Worm (Caenorhabditis elegans): ENCODE results near the gene Y37D8A.16.

The Y37D8A.16 gene

DNA sequence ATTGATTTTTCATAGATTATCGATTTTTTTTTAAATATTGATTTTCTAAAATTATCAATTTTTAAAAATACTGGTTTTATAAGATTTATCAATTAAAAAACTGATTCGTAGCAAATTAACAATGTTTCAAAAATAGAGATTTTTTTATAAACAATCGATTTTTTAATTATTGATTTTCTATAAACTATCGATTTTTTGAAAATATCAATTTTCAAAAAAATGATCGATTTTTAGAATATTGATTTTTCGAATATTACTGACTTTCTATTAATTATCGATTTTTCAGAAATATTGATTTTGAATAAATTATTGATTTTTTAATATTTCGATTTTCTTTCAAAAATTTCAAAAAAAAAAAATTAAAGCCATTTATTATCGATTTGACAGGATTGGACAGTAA is 34.1 kb upstream of the Y37D8A.16 start:
- no peak for TF ChIP-seq tbx-7 (tag; optimal IDR thresholded peaks at IDR 0.05)
- TF ChIP-seq tbx-2 (tag; optimal IDR thresholded peaks at IDR 0.05) = no peak
- TF ChIP-seq T23F11.4 (GFP tag; optimal IDR thresholded peaks at IDR 0.05) = no peak
- no peak for TF ChIP-seq pag-3 (tag; optimal IDR thresholded peaks at IDR 0.05; ENCODE audit: borderline replicate concordance)
- TF ChIP-seq ceh-9 (tag; optimal IDR thresholded peaks at IDR 0.05) = no peak
- no peak for TF ChIP-seq elt-2 (tag; optimal IDR thresholded peaks at IDR 0.05)
- no peak for TF ChIP-seq ceh-19 (GFP tag; optimal IDR thresholded peaks at IDR 0.05)
- TF ChIP-seq lin-11 (tag; optimal IDR thresholded peaks at IDR 0.05) = no peak
- TF ChIP-seq sox-2 (GFP tag; IDR thresholded peaks at IDR 0.05) = no peak
- no peak for TF ChIP-seq Y22D7AL.16 (tag; optimal IDR thresholded peaks at IDR 0.05)
- TF ChIP-seq hlh-15 (tag; optimal IDR thresholded peaks at IDR 0.05) = no peak
- TF ChIP-seq ref-2 (tag; optimal IDR thresholded peaks at IDR 0.05) = no peak
- no peak for TF ChIP-seq fkh-10 (GFP tag; optimal IDR thresholded peaks at IDR 0.05)
- no peak for TF ChIP-seq hlh-13 (GFP tag; optimal IDR thresholded peaks at IDR 0.05)

DNA sequence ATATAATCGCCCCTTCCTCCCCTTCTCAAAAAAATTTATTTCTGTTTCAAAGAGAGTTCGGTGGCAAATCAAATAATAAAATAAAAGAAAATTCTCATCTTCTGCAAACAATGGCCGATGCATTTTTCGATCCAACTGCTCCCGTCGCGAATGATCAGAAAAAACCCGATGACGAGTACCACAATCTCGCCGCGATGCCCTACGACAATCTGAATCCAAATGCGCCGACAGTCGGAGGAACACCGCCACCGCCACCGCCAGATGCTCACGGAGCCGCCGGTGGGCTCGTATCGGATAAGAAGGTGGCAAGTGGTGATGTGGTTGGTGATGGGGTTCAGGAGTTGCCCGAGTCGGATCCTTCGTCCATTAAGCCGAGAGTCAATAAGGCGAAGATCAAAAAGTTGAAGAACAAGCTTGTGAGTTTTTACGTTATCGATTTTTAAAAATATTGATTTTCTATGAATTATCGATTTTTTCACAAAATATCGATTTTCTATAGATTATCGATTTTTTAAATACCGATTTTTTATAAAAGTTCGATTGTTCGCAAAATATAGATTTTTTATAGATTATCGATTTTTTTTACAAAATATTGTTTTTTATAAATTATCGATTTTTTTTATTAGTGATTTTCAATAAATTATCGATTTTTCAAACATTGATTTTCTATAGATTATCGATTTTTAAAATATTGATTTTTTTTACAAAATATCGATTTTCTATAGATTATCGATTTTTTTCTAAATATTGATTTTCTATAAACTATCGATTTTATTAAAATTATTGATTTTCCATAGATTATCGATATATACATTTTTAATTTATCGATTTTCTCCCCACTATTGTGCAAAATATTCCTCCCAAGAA is 33.1 kb upstream of the Y37D8A.16 start, which contains the start of gene Y39E4A.1:
Y39E4A.1 (plus strand) TSS at position 51 of the 867 bp plus-strand sequence.
- TF ChIP-seq ceh-48 (tag; optimal IDR thresholded peaks at IDR 0.05) = peak; percentile 44
- no peak for TF ChIP-seq ttx-3 (tag; optimal IDR thresholded peaks at IDR 0.05)

DNA sequence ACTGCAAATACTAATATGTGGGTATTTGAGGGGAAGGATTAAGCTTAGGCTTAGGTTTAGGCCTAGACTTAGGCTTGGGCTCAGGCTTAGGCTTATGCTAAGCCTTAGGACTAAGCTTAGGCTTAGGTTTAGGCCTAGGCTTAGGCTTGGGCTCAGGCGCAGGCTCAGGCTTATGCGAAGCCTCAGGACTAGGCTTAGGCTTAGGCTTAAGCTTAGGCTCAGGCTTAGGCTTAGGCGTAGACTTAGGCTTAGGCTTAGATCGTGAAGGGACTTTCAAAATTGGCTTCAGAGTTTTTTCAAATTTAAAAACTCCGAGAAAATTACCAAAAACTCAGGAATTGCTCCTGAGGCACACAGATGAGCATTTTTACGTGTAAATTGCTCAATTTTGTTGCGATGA is 26.6 kb upstream of the Y37D8A.16 start:
- TF ChIP-seq zip-5 (tag; optimal IDR thresholded peaks at IDR 0.05) (no peak), syd-9 (tag; optimal IDR thresholded peaks at IDR 0.05) (no peak), dve-1 (tag; optimal IDR thresholded peaks at IDR 0.05) (peak; percentile 42), fkh-10 (GFP tag; optimal IDR thresholded peaks at IDR 0.05) (no peak), eyg-1 (tag; optimal IDR thresholded peaks at IDR 0.05) (no peak), elt-2 (tag; optimal IDR thresholded peaks at IDR 0.05) (no peak)

DNA sequence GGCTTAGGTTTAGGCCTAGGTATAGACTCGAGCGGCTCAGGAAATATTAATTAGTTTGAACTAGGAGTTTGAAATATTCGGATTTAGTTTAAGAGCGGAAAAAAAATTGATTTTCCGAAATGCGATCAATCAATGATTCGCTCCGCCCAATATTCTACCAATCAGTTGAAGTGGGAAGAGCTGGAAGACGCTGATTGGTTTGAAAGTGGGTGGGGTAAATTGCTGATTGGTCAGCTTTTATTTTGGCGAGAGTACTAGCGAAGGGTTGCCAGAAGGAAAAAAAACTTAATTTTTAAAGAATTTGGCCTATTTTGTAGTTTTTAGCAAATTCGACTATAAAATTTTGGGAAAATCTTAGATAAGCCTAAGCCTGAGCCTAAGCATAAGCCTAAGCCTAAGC is 25.6 kb upstream of the Y37D8A.16 start:
- TF ChIP-seq ceh-2 (tag; optimal IDR thresholded peaks at IDR 0.05) = no peak
- TF ChIP-seq nfya-1 (tag; optimal IDR thresholded peaks at IDR 0.05) = peak; percentile 98

DNA sequence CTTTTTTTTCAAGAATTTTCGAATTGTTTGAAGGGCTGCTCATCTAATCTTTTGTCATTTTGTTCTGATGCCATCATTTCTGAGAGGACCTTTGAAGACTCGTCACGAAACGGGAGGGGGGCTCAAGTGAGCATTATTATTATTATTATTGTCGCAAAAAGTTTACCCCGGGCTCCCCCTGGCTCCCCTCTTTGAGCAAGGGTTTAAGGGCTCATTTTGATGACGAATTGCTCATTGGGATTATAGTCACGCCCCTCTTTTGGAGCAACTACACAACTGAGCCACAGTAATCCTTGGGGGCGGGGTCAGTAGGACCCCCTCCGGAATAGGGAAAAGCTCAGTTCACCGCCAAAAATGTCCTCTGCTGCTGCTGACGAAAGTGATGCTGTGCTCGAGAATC is 23.8 kb upstream of the Y37D8A.16 start, which contains the start of gene unc-25:
unc-25 (plus strand) TSS at position 345 of the 400 bp plus-strand sequence.
- TF ChIP-seq ceh-31 (tag; optimal IDR thresholded peaks at IDR 0.05) (no peak), fkh-6 (tag; optimal IDR thresholded peaks at IDR 0.05) (no peak), pag-3 (tag; optimal IDR thresholded peaks at IDR 0.05; ENCODE audit: borderline replicate concordance) (no peak), fkh-10 (GFP tag; optimal IDR thresholded peaks at IDR 0.05) (no peak), C38D4.7 (GFP tag; optimal IDR thresholded peaks at IDR 0.05) (no peak), tbx-7 (tag; optimal IDR thresholded peaks at IDR 0.05) (no peak), lim-6 (tag; optimal IDR thresholded peaks at IDR 0.05) (no peak), odd-2 (tag; optimal IDR thresholded peaks at IDR 0.05) (no peak), rnt-1 (tag; optimal IDR thresholded peaks at IDR 0.05) (no peak), dmd-4 (tag; optimal IDR thresholded peaks at IDR 0.05; ENCODE audit: borderline replicate concordance) (no peak), lin-11 (tag; optimal IDR thresholded peaks at IDR 0.05) (no peak), ceh-19 (GFP tag; optimal IDR thresholded peaks at IDR 0.05) (no peak), pqm-1 (tag; optimal IDR thresholded peaks at IDR 0.05) (no peak), ceh-22 (tag; optimal IDR thresholded peaks at IDR 0.05) (no peak), ceh-45 (GFP tag; IDR thresholded peaks at IDR 0.05) (no peak), Y22D7AL.16 (tag; optimal IDR thresholded peaks at IDR 0.05) (no peak), ahr-1 (tag; optimal IDR thresholded peaks at IDR 0.05) (no peak), eyg-1 (tag; optimal IDR thresholded peaks at IDR 0.05) (no peak)
